Fruit fly (Drosophila melanogaster) S2 (cell line): Measurements from ENCODE around the gene DNAlig3.

Source experiments
- CG8478 ChIP-seq: fragments of >200 bp; optimal IDR thresholded peaks from 2 replicates; lab custom pipeline; 2018
- CTCF ChIP-seq, 2 experiments: fragments of >200 bp; optimal IDR thresholded peaks; 2 replicates each; lab custom pipeline; 2018

DNAlig3 gene

dm6 chr3R:12376828-12377227, 24.8 kb downstream of the DNAlig3 start, which contains the start of gene GstD6:
Gene GstD6, plus strand, starts transcription at chr3R:12377128.
- no peak for TF ChIP-seq CG8478 (lab: Kevin White, UChicago)
- TF ChIP-seq CTCF (optimal IDR thresholded peaks at IDR 0.05; lab: Kevin White, UChicago): no peak

- TF ChIP-seq CTCF (optimal IDR thresholded peaks at IDR 0.05; lab: Kevin White, UChicago) (no peak), CG8478 (lab: Kevin White, UChicago) (no peak)
These were observed 26.3 kb downstream of the DNAlig3 start, which contains the start of gene GstD5 for dm6 chr3R:12375258-12375783. Gene GstD5, plus strand, starts transcription at chr3R:12375733.

- TF ChIP-seq CG8478 (lab: Kevin White, UChicago) (no peak), CTCF (optimal IDR thresholded peaks at IDR 0.05; lab: Kevin White, UChicago) (no peak)
These were observed 27.8 kb downstream of the DNAlig3 start, which contains the start of gene GstD4 for dm6 chr3R:12373800-12374199. Gene GstD4, plus strand, starts transcription at chr3R:12374100.

dm6 chr3R:12372800-12373199, 28.8 kb downstream of the DNAlig3 start, which contains the start of gene GstD3:
Gene GstD3, plus strand, starts transcription at chr3R:12373068.
- TF ChIP-seq CG8478 (lab: Kevin White, UChicago): no peak
- TF ChIP-seq CTCF (optimal IDR thresholded peaks at IDR 0.05; lab: Kevin White, UChicago): no peak

- no peak for TF ChIP-seq CG8478 (lab: Kevin White, UChicago)
- TF ChIP-seq CTCF (optimal IDR thresholded peaks at IDR 0.05; lab: Kevin White, UChicago): no peak
These were observed 30.0 kb downstream of the DNAlig3 start, which contains the start of gene GstD2 for dm6 chr3R:12371671-12372070. Gene GstD2, plus strand, starts transcription at chr3R:12371971.

dm6 chr3R:12370643-12370995, 31.0 kb downstream of the DNAlig3 start:
- no peak for TF ChIP-seq CG8478 (lab: Kevin White, UChicago)
- TF ChIP-seq CTCF (optimal IDR thresholded peaks at IDR 0.05; lab: Kevin White, UChicago): no peak

- TF ChIP-seq CTCF (optimal IDR thresholded peaks at IDR 0.05; lab: Kevin White, UChicago) (no peak), CG8478 (lab: Kevin White, UChicago) (no peak)
These were observed 31.6 kb downstream of the DNAlig3 start for dm6 chr3R:12369793-12370642.

dm6 chr3R:12369135-12369792, 32.4 kb downstream of the DNAlig3 start, which contains the start of gene GstD1:
Gene GstD1, minus strand, starts transcription at chr3R:12369268.
- TF ChIP-seq CG8478 (lab: Kevin White, UChicago): no peak
- TF ChIP-seq CTCF (optimal IDR thresholded peaks at IDR 0.05; lab: Kevin White, UChicago): no peak

dm6 chr3R:12367464-12367863, 34.2 kb downstream of the DNAlig3 start, which contains the start of gene GstD9:
Gene GstD9, minus strand, starts transcription at chr3R:12367564.
- TF ChIP-seq CG8478 (lab: Kevin White, UChicago): no peak
- no peak for TF ChIP-seq CTCF (optimal IDR thresholded peaks at IDR 0.05; lab: Kevin White, UChicago)

dm6 chr3R:12365887-12366286, 35.8 kb downstream of the DNAlig3 start:
- no peak for TF ChIP-seq CTCF (optimal IDR thresholded peaks at IDR 0.05; lab: Kevin White, UChicago)
- TF ChIP-seq CG8478 (lab: Kevin White, UChicago): no peak

dm6 chr3R:12365264-12365840, 36.3 kb downstream of the DNAlig3 start, which contains the start of gene GstD10:
Gene GstD10, minus strand, starts transcription at chr3R:12365735.
- TF ChIP-seq CG8478 (lab: Kevin White, UChicago): no peak
- TF ChIP-seq CTCF (optimal IDR thresholded peaks at IDR 0.05; lab: Kevin White, UChicago): no peak

dm6 chr3R:12364580-12364979, 37.1 kb downstream of the DNAlig3 start, which contains the start of gene Tim17a1:
Gene Tim17a1, minus strand, starts transcription at chr3R:12364680.
- TF ChIP-seq CTCF (optimal IDR thresholded peaks at IDR 0.05; lab: Kevin White, UChicago) (no peak), CG8478 (lab: Kevin White, UChicago) (no peak)

- no peak for TF ChIP-seq CG8478 (lab: Kevin White, UChicago)
- no peak for TF ChIP-seq CTCF (optimal IDR thresholded peaks at IDR 0.05; lab: Kevin White, UChicago)
These were observed 38.1 kb downstream of the DNAlig3 start for dm6 chr3R:12363544-12363943.

dm6 chr3R:12361962-12362497, 39.6 kb downstream of the DNAlig3 start:
- TF ChIP-seq CTCF (optimal IDR thresholded peaks at IDR 0.05; lab: Kevin White, UChicago): no peak
- TF ChIP-seq CG8478 (lab: Kevin White, UChicago): no peak
